Worm (Caenorhabditis elegans) whole organism, L4 larva: ENCODE data around the gene exc-15.

Experiments used
- D1046.2 ChIP-seq: fragments of 200-800 bp; sonication (Bioruptor generic); IDR thresholded peaks from 2 replicates; pipeline ENCODE4 v1.3.6; 2022; ENCODE audit warnings: missing genetic modification characterization, missing compliant biosample characterization
- F26F4.8 ChIP-seq: fragments of 200-800 bp; sonication (Bioruptor generic); conservative IDR thresholded peaks from 2 replicates; pipeline ENCODE4 v1.3.6; 2022; ENCODE audit warnings: missing genetic modification characterization, missing compliant biosample characterization
- F44E2.7 ChIP-seq: fragments of 200-800 bp; sonication (Bioruptor generic); IDR thresholded peaks from 2 replicates; pipeline ENCODE4 v2.1.2; 2022; ENCODE audit warnings: missing genetic modification characterization, missing compliant biosample characterization
- Y48G9A.11 ChIP-seq: fragments of 200-800 bp; sonication (Bioruptor generic); IDR thresholded peaks from 2 replicates; pipeline ENCODE4 v1.3.6; 2022; ENCODE audit warnings: missing genetic modification reagents, missing genetic modification characterization, missing compliant biosample characterization
- Y75B8A.6 ChIP-seq: fragments of 200-800 bp; sonication (Bioruptor generic); IDR thresholded peaks from 2 replicates; pipeline ENCODE4 v1.3.6; 2022; ENCODE audit warnings: missing genetic modification reagents, missing genetic modification characterization, missing compliant biosample characterization
- ZK337.2 ChIP-seq: fragments of 200-800 bp; sonication (Bioruptor generic); IDR thresholded peaks from 2 replicates; pipeline ENCODE4 v1.3.6; 2022; ENCODE audit warnings: missing genetic modification reagents, missing genetic modification characterization, missing compliant biosample characterization
- aha-1 ChIP-seq: fragments of 150-350 bp; peaks from one replicate; lab custom pipeline; 2014; ENCODE audit warnings: missing biosample characterization, missing genetic modification characterization
- ceh-20 ChIP-seq: fragments of 200-800 bp; sonication (Bioruptor generic); IDR thresholded peaks from 2 replicates; pipeline ENCODE4 v1.3.6; 2022; ENCODE audit warnings: missing genetic modification reagents, missing genetic modification characterization, missing compliant biosample characterization
- ceh-32 ChIP-seq: sonication (generic microtip); optimal IDR thresholded peaks from 2 replicates; lab custom pipeline; 2016; ENCODE audit warnings: mild to moderate bottlenecking, missing genetic modification characterization, missing compliant biosample characterization; ENCODE audit not compliant: poor library complexity
- ceh-44 ChIP-seq: fragments of 200-800 bp; sonication (Bioruptor generic); IDR thresholded peaks from 2 replicates; pipeline ENCODE4 v1.3.6; 2022; ENCODE audit warnings: missing genetic modification reagents, missing genetic modification characterization, missing compliant biosample characterization
- daf-12 ChIP-seq: fragments of 150-350 bp; optimal IDR thresholded peaks from 2 replicates; lab custom pipeline; 2014; ENCODE audit warnings: missing biosample characterization, missing genetic modification reagents, missing genetic modification characterization
- dmd-6 ChIP-seq: fragments of 200-800 bp; sonication (Bioruptor generic); IDR thresholded peaks from 2 replicates; pipeline ENCODE4 v1.3.6; 2022; ENCODE audit warnings: missing genetic modification reagents, missing genetic modification characterization, missing compliant biosample characterization
- dve-1 ChIP-seq: sonication (generic microtip); optimal IDR thresholded peaks from 2 replicates; lab custom pipeline; 2017; ENCODE audit warnings: antibody characterized with exemption, mild to moderate bottlenecking, missing genetic modification characterization, missing compliant biosample characterization; ENCODE audit not compliant: insufficient read depth
- egl-27 ChIP-seq: sonication (generic microtip); optimal IDR thresholded peaks from 3 replicates; lab custom pipeline; 2017; ENCODE audit warnings: missing biosample characterization, missing genetic modification reagents, missing genetic modification characterization
- fkh-10 ChIP-seq: fragments of 150-350 bp; optimal IDR thresholded peaks from 2 replicates; lab custom pipeline; 2014; ENCODE audit warnings: missing biosample characterization, missing genetic modification reagents, missing genetic modification characterization
- hif-1 ChIP-seq, 2 experiments: sonication (generic microtip); optimal IDR thresholded peaks; 2 replicates each; lab custom pipeline; 2016 to 2017; ENCODE audit warnings: missing compliant biosample characterization in 2 of 2, missing genetic modification characterization in 2 of 2, missing genetic modification reagents in 2 of 2, missing genotype in 2 of 2, mild to moderate bottlenecking in 1 of 2
- hlh-11 ChIP-seq: fragments of 200-800 bp; sonication (Bioruptor generic); optimal IDR thresholded peaks from 2 replicates; lab custom pipeline; 2018; ENCODE audit warnings: mild to moderate bottlenecking, missing genetic modification characterization, missing compliant biosample characterization
- jun-1 ChIP-seq: fragments of 150-350 bp; optimal IDR thresholded peaks from 2 replicates; lab custom pipeline; 2014; ENCODE audit warnings: missing biosample characterization, missing genetic modification reagents, missing genetic modification characterization
- lim-7 ChIP-seq: fragments of 200-800 bp; sonication (Bioruptor generic); IDR thresholded peaks from 2 replicates; pipeline ENCODE4 v1.3.6; 2022; ENCODE audit warnings: missing genetic modification characterization, missing compliant biosample characterization
- lin-1 ChIP-seq: fragments of 200-800 bp; sonication (Bioruptor generic); IDR thresholded peaks from 2 replicates; pipeline ENCODE4 v1.3.6; 2022; ENCODE audit warnings: missing genetic modification reagents, missing genetic modification characterization, missing compliant biosample characterization
- lin-38 ChIP-seq: fragments of 200-800 bp; sonication (Bioruptor generic); IDR thresholded peaks from 2 replicates; pipeline ENCODE4 v1.3.6; 2022; ENCODE audit warnings: missing genetic modification reagents, missing genetic modification characterization, missing compliant biosample characterization
- lir-3 ChIP-seq: sonication (generic microtip); optimal IDR thresholded peaks from 2 replicates; lab custom pipeline; 2016; ENCODE audit warnings: mild to moderate bottlenecking, missing genetic modification characterization, missing compliant biosample characterization
- mdl-1 ChIP-seq, 2 experiments: fragments of 150-350 bp in 1 of 2; sonication (generic microtip) in 1 of 2; optimal IDR thresholded peaks; 2 replicates each; lab custom pipeline; 2014 to 2017; ENCODE audit warnings: missing biosample characterization in 2 of 2, missing genetic modification characterization in 2 of 2
- mdt-29 ChIP-seq: fragments of 200-800 bp; sonication (Bioruptor generic); IDR thresholded peaks from 2 replicates; pipeline ENCODE4 v1.3.6; 2022; ENCODE audit warnings: missing genetic modification reagents, missing genetic modification characterization, missing compliant biosample characterization
- mep-1 ChIP-seq: fragments of 150-350 bp; sonication (generic microtip); optimal IDR thresholded peaks from 3 replicates; lab custom pipeline; 2014; ENCODE audit warnings: missing biosample characterization, missing genetic modification characterization
- mes-2 ChIP-seq: sonication (generic microtip); optimal IDR thresholded peaks from 2 replicates; lab custom pipeline; 2016; ENCODE audit warnings: missing genotype, mild to moderate bottlenecking, missing genetic modification characterization, missing compliant biosample characterization; ENCODE audit not compliant: poor library complexity, severe bottlenecking
- mxl-2 ChIP-seq: fragments of 200-800 bp; sonication (Bioruptor generic); conservative IDR thresholded peaks from 2 replicates; pipeline ENCODE4 v1.3.6; 2022; ENCODE audit warnings: missing genetic modification reagents, missing genetic modification characterization, missing compliant biosample characterization
- nhr-25 ChIP-seq: sonication (generic microtip); optimal IDR thresholded peaks from 2 replicates; lab custom pipeline; 2017; ENCODE audit warnings: missing genetic modification characterization, mild to moderate bottlenecking, missing compliant biosample characterization, antibody characterized with exemption, moderate library complexity, borderline replicate concordance; ENCODE audit not compliant: insufficient read depth
- nhr-28 ChIP-seq: fragments of 150-350 bp; optimal IDR thresholded peaks from 2 replicates; lab custom pipeline; 2014; ENCODE audit warnings: missing biosample characterization, missing genetic modification characterization
- nhr-48 ChIP-seq: sonication (generic microtip); optimal IDR thresholded peaks from 2 replicates; lab custom pipeline; 2016; ENCODE audit warnings: mild to moderate bottlenecking, missing genetic modification characterization, missing compliant biosample characterization
- pqm-1 ChIP-seq: sonication (generic microtip); optimal IDR thresholded peaks from 2 replicates; lab custom pipeline; 2017; ENCODE audit warnings: missing biosample characterization, missing genetic modification characterization
- set-16 ChIP-seq: fragments of 200-800 bp; sonication (Bioruptor generic); IDR thresholded peaks from 2 replicates; pipeline ENCODE4 v1.3.6; 2022; ENCODE audit warnings: missing genetic modification reagents, missing genetic modification characterization, missing compliant biosample characterization
- spr-3 ChIP-seq: fragments of 200-800 bp; sonication (Bioruptor generic); optimal IDR thresholded peaks from 2 replicates; lab custom pipeline; 2018; ENCODE audit warnings: mild to moderate bottlenecking, missing genetic modification characterization, missing compliant biosample characterization
- tag-97 ChIP-seq: fragments of 200-800 bp; sonication (Bioruptor generic); IDR thresholded peaks from 2 replicates; pipeline ENCODE4 v1.3.6; 2022; ENCODE audit warnings: missing genetic modification characterization, missing compliant biosample characterization
- unc-62 ChIP-seq, 3 experiments: fragments of 150-350 bp in 1 of 3; sonication (generic microtip); optimal IDR thresholded peaks in 2 of 3; peaks in 1 of 3; 1 replicate in 1 of 3; 2 replicates in 2 of 3; lab custom pipeline; 2014 to 2017; ENCODE audit warnings: missing biosample characterization in 3 of 3, missing genetic modification characterization in 3 of 3, missing genetic modification reagents in 3 of 3, missing genotype in 1 of 3
- vab-7 ChIP-seq: fragments of 200-800 bp; sonication (Bioruptor generic); IDR thresholded peaks from 2 replicates; pipeline ENCODE4 v1.3.6; 2022; ENCODE audit warnings: missing genetic modification reagents, missing genetic modification characterization, missing compliant biosample characterization
- zag-1 ChIP-seq: fragments of 150-350 bp; optimal IDR thresholded peaks from 2 replicates; lab custom pipeline; 2014; ENCODE audit warnings: missing biosample characterization, missing genetic modification characterization

The exc-15 gene

ce11 chrV:4491273-4492094 lies 8.2 kb downstream of the exc-15 start (continued):
- 0 out of 2 replicates have a peak, but pooled peaks have one; percentile 24 for TF ChIP-seq mdt-29 (GFP tag; lab: Robert Waterston, UW)
- peak; percentile 82 for TF ChIP-seq dmd-6
- no peak for TF ChIP-seq nhr-48
- peak; percentile 58 for TF ChIP-seq dve-1 (tag; lab: Kevin White, UChicago)
- TF ChIP-seq fkh-10 (GFP tag; lab: Kevin White, UChicago), result no peak
- TF ChIP-seq nhr-28 (tag; lab: Kevin White, UChicago), result peak; percentile 32
- 0 out of 2 replicates have a peak, but pooled peaks have one; percentile 26 for TF ChIP-seq lin-1

DNA sequence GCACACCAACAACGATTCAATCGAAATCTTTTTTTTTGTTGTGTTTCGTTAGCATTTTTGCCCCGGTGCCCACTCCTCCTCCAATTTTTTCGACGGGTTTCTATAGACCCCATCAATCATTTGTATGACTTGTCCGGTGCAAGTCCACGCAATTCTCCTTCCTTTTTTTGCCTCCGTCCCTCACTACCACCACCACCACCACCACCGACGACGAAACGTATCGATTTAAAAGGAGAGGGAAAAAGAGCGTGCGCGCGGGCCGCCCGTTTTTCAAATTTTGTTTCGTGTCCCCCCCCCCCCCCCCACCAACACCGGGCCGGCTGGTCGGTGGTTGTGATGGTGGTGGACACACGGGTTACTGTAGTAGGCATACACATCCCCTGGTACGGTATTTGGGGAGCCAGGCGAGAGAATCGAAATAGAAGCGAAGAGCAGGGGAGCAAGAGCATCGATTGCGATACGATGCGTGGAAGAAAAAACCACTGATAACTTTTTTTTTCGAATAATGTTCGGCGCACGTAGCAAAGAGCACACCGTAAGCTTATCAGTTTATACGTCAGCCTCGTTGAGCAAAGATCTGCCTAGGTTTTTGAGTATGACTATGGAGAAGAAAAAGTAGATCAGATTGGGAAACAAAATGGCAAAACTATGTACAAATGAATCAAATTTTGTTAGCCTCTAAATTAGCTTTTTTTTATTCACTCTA lies 12.0 kb downstream of the exc-15 start:
- TF ChIP-seq dmd-6 (peak; percentile 29; the same call in 1 of the 2 replicates), hif-1 (tag; optimal IDR thresholded peaks at IDR 0.05; lab: Kevin White, UChicago) (peak in 1 of 2 experiments; percentile 26), set-16 (peak; percentile 82), D1046.2 (GFP tag; lab: Robert Waterston, UW) (0 out of 2 replicates have a peak, but pooled peaks have one; percentile 29), dve-1 (tag; lab: Kevin White, UChicago) (peak; percentile 25), egl-27 (tag; lab: Kevin White, UChicago) (no peak), ceh-44 (no peak), aha-1 (tag; lab: Kevin White, UChicago) (peak; percentile 29), unc-62 (GFP tag; optimal IDR thresholded peaks at IDR 0.05 in 1 of 2; lab: Kevin White, UChicago) (peak in 1 of 2 experiments; percentile 83), unc-62 (tag; optimal IDR thresholded peaks at IDR 0.05; lab: Kevin White, UChicago) (no peak), mdl-1 (tag; optimal IDR thresholded peaks at IDR 0.05; lab: Kevin White, UChicago) (no peak), ceh-20 (GFP tag; lab: Robert Waterston, UW) (peak; percentile 83), nhr-28 (tag; lab: Kevin White, UChicago) (peak; percentile 5), hlh-11 (tag; lab: Kevin White, UChicago) (peak; percentile 17), mep-1 (tag; lab: Kevin White, UChicago) (peak; percentile 5), spr-3 (GFP tag; lab: Kevin White, UChicago) (no peak), pqm-1 (tag; lab: Kevin White, UChicago) (peak; percentile 51), mdt-29 (GFP tag; lab: Robert Waterston, UW) (no peak)

ce11 chrV:4496104-4496586 lies 12.9 kb downstream of the exc-15 start:
- TF ChIP-seq jun-1 (no peak), lin-38 (no peak), spr-3 (GFP tag; lab: Kevin White, UChicago) (no peak), pqm-1 (tag; lab: Kevin White, UChicago) (peak; percentile 70), lir-3 (tag; lab: Kevin White, UChicago) (no peak), hlh-11 (tag; lab: Kevin White, UChicago) (no peak), daf-12 (tag; lab: Kevin White, UChicago) (no peak), mes-2 (tag; lab: Kevin White, UChicago) (no peak), nhr-28 (tag; lab: Kevin White, UChicago) (peak; percentile 30), F44E2.7 (no peak), dmd-6 (peak; percentile 40; the same call in 1 of the 2 replicates), vab-7 (GFP tag; lab: Robert Waterston, UW) (no peak), mdt-29 (GFP tag; lab: Robert Waterston, UW) (no peak), nhr-25 (tag; lab: Kevin White, UChicago) (no peak), mxl-2 (GFP tag; lab: Robert Waterston, UW) (no peak), lin-1 (no peak), dve-1 (tag; lab: Kevin White, UChicago) (peak; percentile 9), ZK337.2 (no peak), lim-7 (GFP tag; lab: Robert Waterston, UW) (no peak), egl-27 (tag; lab: Kevin White, UChicago) (no peak), unc-62 (GFP tag; optimal IDR thresholded peaks at IDR 0.05 in 1 of 2; lab: Kevin White, UChicago) (peak in 1 of 2 experiments; percentile 95), unc-62 (tag; optimal IDR thresholded peaks at IDR 0.05; lab: Kevin White, UChicago) (no peak), ceh-32 (tag; lab: Kevin White, UChicago) (no peak), Y75B8A.6 (GFP tag; lab: Robert Waterston, UW) (no peak), Y48G9A.11 (GFP tag; lab: Robert Waterston, UW) (no peak), F26F4.8 (GFP tag; lab: Robert Waterston, UW) (no peak), zag-1 (tag; lab: Kevin White, UChicago) (no peak), tag-97 (GFP tag; lab: Robert Waterston, UW) (no peak)
